Fruit fly (Drosophila melanogaster): ENCODE measurements around the gene CG7102.
A peak's percentile ranks its signal among the peaks of the same experiment; 100 is the strongest.

The CG7102 gene

dm6 chr2L:7871821-7872524 is 15.3 kb downstream of the CG7102 start:
- TF ChIP-seq CG17829 (tag; optimal IDR thresholded peaks at IDR 0.05) (peak; percentile 17), cato (GFP tag; optimal IDR thresholded peaks at IDR 0.05; ENCODE audit: borderline replicate concordance) (no peak), CG11696 (GFP tag; IDR thresholded peaks at IDR 0.05) (no peak), cwo (GFP tag; optimal IDR thresholded peaks at IDR 0.05) (peak; percentile 49), Stat92E (GFP tag; optimal IDR thresholded peaks at IDR 0.05) (no peak), al (GFP tag; IDR thresholded peaks at IDR 0.05) (no peak), jigr1 (GFP tag; IDR thresholded peaks at IDR 0.05) (no peak), CG17385 (GFP tag; optimal IDR thresholded peaks at IDR 0.05) (peak; percentile 40), NK7.1 (GFP tag; optimal IDR thresholded peaks at IDR 0.05) (no peak), CG17328 (GFP tag; IDR thresholded peaks at IDR 0.05) (no peak), CG11695 (GFP tag; IDR thresholded peaks at IDR 0.05) (peak; percentile 43; the same call in 1 of the 3 replicates), stc (GFP tag; IDR thresholded peaks at IDR 0.05) (no peak), Atf6 (GFP tag; IDR thresholded peaks at IDR 0.05) (peak; percentile 71), Ets97D (GFP tag; optimal IDR thresholded peaks at IDR 0.05) (no peak), Ets65A (GFP tag) (no peak), gem (tag; optimal IDR thresholded peaks at IDR 0.05) (peak; percentile 79), Bdp1 (GFP tag; optimal IDR thresholded peaks at IDR 0.05) (no peak), Fer2 (tag; optimal IDR thresholded peaks at IDR 0.05) (peak; percentile 17), CG10654 (GFP tag; optimal IDR thresholded peaks at IDR 0.05) (no peak), slbo (GFP tag; IDR thresholded peaks at IDR 0.05) (peak; percentile 63), HHEX (GFP tag; optimal IDR thresholded peaks at IDR 0.05) (peak; percentile 31), CG1832 (GFP tag; optimal IDR thresholded peaks at IDR 0.05) (no peak), tx (GFP tag; optimal IDR thresholded peaks at IDR 0.05) (no peak), CG9817 (tag; optimal IDR thresholded peaks at IDR 0.05) (peak; percentile 18), Hr39 (optimal IDR thresholded peaks at IDR 0.05) (no peak), C15 (GFP tag; IDR thresholded peaks at IDR 0.05) (no peak), Poxn (GFP tag; IDR thresholded peaks at IDR 0.05) (no peak), pros (GFP tag; optimal IDR thresholded peaks at IDR 0.05) (no peak), CG15601 (tag; optimal IDR thresholded peaks at IDR 0.05) (no peak), en (GFP tag; optimal IDR thresholded peaks at IDR 0.05) (no peak), CG13296 (GFP tag; optimal IDR thresholded peaks at IDR 0.05) (peak; percentile 34), nom (GFP tag; optimal IDR thresholded peaks at IDR 0.05) (no peak), CG6689 (GFP tag; IDR thresholded peaks at IDR 0.05) (0 out of 2 replicates have a peak, but pooled peaks have one; percentile 6), Pdp1 (GFP tag; optimal IDR thresholded peaks at IDR 0.05) (peak; percentile 6 to 25), CG8089 (GFP tag; optimal IDR thresholded peaks at IDR 0.05) (no peak), bsh (GFP tag; optimal IDR thresholded peaks at IDR 0.05) (peak in 1 of 2 experiments; percentile 3), Six4 (GFP tag; optimal IDR thresholded peaks at IDR 0.05) (no peak), corto (GFP tag; optimal IDR thresholded peaks at IDR 0.05) (no peak), CG10321 (GFP tag; IDR thresholded peaks at IDR 0.05) (no peak), CG31388 (GFP tag; optimal IDR thresholded peaks at IDR 0.05) (no peak), zfh1 (GFP tag; IDR thresholded peaks at IDR 0.05) (no peak), chif (GFP tag; optimal IDR thresholded peaks at IDR 0.05) (peak in 1 of 2 experiments; percentile 16), Dll (GFP tag; IDR thresholded peaks at IDR 0.05; ENCODE audit: partially characterized antibody) (no peak), CG18599 (GFP tag; optimal IDR thresholded peaks at IDR 0.05) (peak; percentile 78), HmgD (GFP tag; optimal IDR thresholded peaks at IDR 0.05) (no peak), btn (GFP tag; optimal IDR thresholded peaks at IDR 0.05) (no peak), CG14014 (GFP tag; IDR thresholded peaks at IDR 0.05) (peak; percentile 69), CG14965 (GFP tag; optimal IDR thresholded peaks at IDR 0.05; ENCODE audit: borderline replicate concordance) (no peak), toy (GFP tag; IDR thresholded peaks at IDR 0.05) (no peak), CG1024 (GFP tag; IDR thresholded peaks at IDR 0.05) (no peak)
